ENCODE assay signal across 2 fruit fly cellular contexts in genomic region chr3L:11485956-11486609, dm6.
TF ChIP-seq lines count a peak whose summit lies in the region.

No protein-coding gene starts in this region.

TF ChIP-seq in whole organism, embryonic, 481 proteins besides CTCF, POLR2A, EP300 and RAD21 (continued from another document and continues in another):
- TF ChIP-seq lab (GFP tag; optimal IDR thresholded peaks at IDR 0.05; lab: Kevin White, UChicago) (peak; percentile 4), cato (GFP tag; optimal IDR thresholded peaks at IDR 0.05; lab: Kevin White, UChicago; ENCODE audit: borderline replicate concordance) (no peak), CG6689 (GFP tag; IDR thresholded peaks at IDR 0.05; lab: Robert Waterston, UW) (peak; percentile 37; the same call in 1 of the 2 replicates), gce (GFP tag; IDR thresholded peaks at IDR 0.05; lab: Robert Waterston, UW) (0 out of 3 replicates have a peak, but pooled peaks have one; percentile 21), ems (GFP tag; optimal IDR thresholded peaks at IDR 0.05; lab: Kevin White, UChicago) (peak; percentile 13), Ssrp (tag; optimal IDR thresholded peaks at IDR 0.05; lab: Kevin White, UChicago) (peak; percentile 19), CG1529 (GFP tag; optimal IDR thresholded peaks at IDR 0.05; lab: Kevin White, UChicago) (peak; percentile 12), sens (GFP tag; lab: Kevin White, UChicago) (peak; percentile 82), CG4730 (GFP tag; IDR thresholded peaks at IDR 0.05; lab: Robert Waterston, UW) (no peak), Sox102F (GFP tag; optimal IDR thresholded peaks at IDR 0.05; lab: Kevin White, UChicago) (peak; percentile 44), CG17186 (GFP tag; optimal IDR thresholded peaks at IDR 0.05; lab: Kevin White, UChicago) (no peak), PHDP (tag; optimal IDR thresholded peaks at IDR 0.05; lab: Kevin White, UChicago) (peak; percentile 5), ind (GFP tag; optimal IDR thresholded peaks at IDR 0.05; lab: Kevin White, UChicago) (no peak), E2f1 (GFP tag; IDR thresholded peaks at IDR 0.05; lab: Robert Waterston, UW) (0 out of 2 replicates have a peak, but pooled peaks have one; percentile 22), CG17359 (tag; optimal IDR thresholded peaks at IDR 0.05; lab: Kevin White, UChicago) (peak; percentile 33), Nf-YA (GFP tag; IDR thresholded peaks at IDR 0.05; lab: Robert Waterston, UW) (no peak), row (GFP tag; IDR thresholded peaks at IDR 0.05; lab: Robert Waterston, UW) (peak; percentile 30; the same call in 2 of the 3 replicates), zfh1 (GFP tag; IDR thresholded peaks at IDR 0.05; lab: Robert Waterston, UW) (peak; percentile 42; the same call in 1 of the 3 replicates), twi (tag; optimal IDR thresholded peaks at IDR 0.05; lab: Kevin White, UChicago) (peak; percentile 14), prd (optimal IDR thresholded peaks at IDR 0.05; lab: Kevin White, UChicago) (no peak), prd (GFP tag; IDR thresholded peaks at IDR 0.05; lab: Robert Waterston, UW) (peak; percentile 23; the same call in 1 of the 3 replicates), CG10267 (tag; optimal IDR thresholded peaks at IDR 0.05; lab: Kevin White, UChicago) (peak; percentile 28), pan (optimal IDR thresholded peaks at IDR 0.05; lab: Kevin White, UChicago) (no peak), pan (GFP tag; optimal IDR thresholded peaks at IDR 0.05 in 1 of 2, IDR thresholded peaks at IDR 0.05 in 1 of 2) (peak in 1 of 2 experiments; percentile 21), CG12391 (tag; optimal IDR thresholded peaks at IDR 0.05; lab: Kevin White, UChicago) (peak; percentile 38), CG10979 (tag; optimal IDR thresholded peaks at IDR 0.05; lab: Kevin White, UChicago) (peak; percentile 35), seq (GFP tag; IDR thresholded peaks at IDR 0.05; lab: Robert Waterston, UW) (no peak), Ada2b (GFP tag; IDR thresholded peaks at IDR 0.05; lab: Robert Waterston, UW) (0 out of 2 replicates have a peak, but pooled peaks have one; percentile 10), CG33557 (GFP tag; optimal IDR thresholded peaks at IDR 0.05; lab: Kevin White, UChicago) (no peak), Oli (tag; optimal IDR thresholded peaks at IDR 0.05; lab: Kevin White, UChicago) (peak; percentile 12), hth (optimal IDR thresholded peaks at IDR 0.05; lab: Kevin White, UChicago) (no peak), Dref (GFP tag; IDR thresholded peaks at IDR 0.05; lab: Robert Waterston, UW) (no peak), Xbp1 (GFP tag; optimal IDR thresholded peaks at IDR 0.05; lab: Kevin White, UChicago) (peak; percentile 14), CG43689 (GFP tag; IDR thresholded peaks at IDR 0.05; lab: Robert Waterston, UW) (no peak), Blimp-1 (GFP tag; optimal IDR thresholded peaks at IDR 0.05; lab: Kevin White, UChicago) (peak; percentile 47), E2f2 (GFP tag; IDR thresholded peaks at IDR 0.05; lab: Robert Waterston, UW) (peak; percentile 10; the same call in 1 of the 2 replicates), phol (tag; optimal IDR thresholded peaks at IDR 0.05; lab: Kevin White, UChicago) (peak; percentile 35), CG17385 (GFP tag; optimal IDR thresholded peaks at IDR 0.05; lab: Kevin White, UChicago) (peak; percentile 17), mld (GFP tag; IDR thresholded peaks at IDR 0.05; lab: Robert Waterston, UW; ENCODE audit: partially characterized antibody) (0 out of 3 replicates have a peak, but pooled peaks have one; percentile 32), NC2β (GFP tag; optimal IDR thresholded peaks at IDR 0.05; lab: Kevin White, UChicago) (peak; percentile 9), CG8478 (optimal IDR thresholded peaks at IDR 0.05; lab: Kevin White, UChicago) (no peak), CG2199 (GFP tag; IDR thresholded peaks at IDR 0.05; lab: Robert Waterston, UW) (0 out of 3 replicates have a peak, but pooled peaks have one; percentile 11), D19A (tag; optimal IDR thresholded peaks at IDR 0.05; lab: Kevin White, UChicago) (peak; percentile 18), Antp (GFP tag; optimal IDR thresholded peaks at IDR 0.05; lab: Kevin White, UChicago) (no peak), ase (GFP tag; IDR thresholded peaks at IDR 0.05; lab: Robert Waterston, UW) (0 out of 3 replicates have a peak, but pooled peaks have one; percentile 45), sqz (GFP tag; optimal IDR thresholded peaks at IDR 0.05; lab: Kevin White, UChicago) (peak; percentile 8), Med (GFP tag; lab: Kevin White, UChicago) (peak; percentile 63), CG10959 (GFP tag; IDR thresholded peaks at IDR 0.05; lab: Robert Waterston, UW) (0 out of 2 replicates have a peak, but pooled peaks have one; percentile 4), fd96Cb (tag; optimal IDR thresholded peaks at IDR 0.05; lab: Kevin White, UChicago) (no peak), CG4424 (GFP tag; optimal IDR thresholded peaks at IDR 0.05; lab: Kevin White, UChicago) (peak; percentile 41), CG18599 (GFP tag; optimal IDR thresholded peaks at IDR 0.05; lab: Kevin White, UChicago) (peak; percentile 5), CG18476 (GFP tag; optimal IDR thresholded peaks at IDR 0.05; lab: Kevin White, UChicago) (no peak), CG2202 (tag; optimal IDR thresholded peaks at IDR 0.05; lab: Kevin White, UChicago) (peak; percentile 25), bsh (GFP tag; optimal IDR thresholded peaks at IDR 0.05; lab: Kevin White, UChicago) (peak in 1 of 2 experiments; percentile 44), Rx (GFP tag; IDR thresholded peaks at IDR 0.05; lab: Robert Waterston, UW) (peak; percentile 10; the same call in 1 of the 2 replicates), sc (optimal IDR thresholded peaks at IDR 0.05; lab: Kevin White, UChicago) (no peak), sc (GFP tag; optimal IDR thresholded peaks at IDR 0.05; lab: Kevin White, UChicago) (peak; percentile 7), bab2 (GFP tag; optimal IDR thresholded peaks at IDR 0.05; lab: Kevin White, UChicago) (peak; percentile 7), D (optimal IDR thresholded peaks at IDR 0.05; lab: Kevin White, UChicago) (no peak), D (GFP tag; optimal IDR thresholded peaks at IDR 0.05; lab: Kevin White, UChicago) (peak; percentile 36), CG18262 (tag; optimal IDR thresholded peaks at IDR 0.05; lab: Kevin White, UChicago) (peak; percentile 40), az2 (GFP tag; optimal IDR thresholded peaks at IDR 0.05; lab: Kevin White, UChicago) (peak; percentile 40), gem (tag; optimal IDR thresholded peaks at IDR 0.05; lab: Kevin White, UChicago) (peak; percentile 24), CG17912 (GFP tag; optimal IDR thresholded peaks at IDR 0.05; lab: Kevin White, UChicago) (no peak)

TF ChIP-seq in whole organism, prepupa, 60 proteins besides CTCF, POLR2A, EP300 and RAD21 (continued from another document):
- TF ChIP-seq Hr4 (GFP tag; optimal IDR thresholded peaks at IDR 0.05; lab: Kevin White, UChicago) (peak; percentile 39), CG15336 (GFP tag; IDR thresholded peaks at IDR 0.05; lab: Robert Waterston, UW) (peak; percentile 53), Eip78C (GFP tag; lab: Kevin White, UChicago) (peak; percentile 78), CG10669 (GFP tag; optimal IDR thresholded peaks at IDR 0.05; lab: Kevin White, UChicago) (peak; percentile 12), CG6854 (GFP tag; optimal IDR thresholded peaks at IDR 0.05; lab: Kevin White, UChicago) (no peak), dac (GFP tag; optimal IDR thresholded peaks at IDR 0.05; lab: Kevin White, UChicago) (no peak), Ets96B (tag; optimal IDR thresholded peaks at IDR 0.05; lab: Kevin White, UChicago) (peak; percentile 2), CG10631 (GFP tag; optimal IDR thresholded peaks at IDR 0.05; lab: Kevin White, UChicago) (peak; percentile 4), svp (GFP tag; lab: Kevin White, UChicago) (peak; percentile 48), CG6163 (GFP tag; IDR thresholded peaks at IDR 0.05; lab: Robert Waterston, UW) (peak; percentile 34; the same call in 1 of the 3 replicates), CG4318 (GFP tag; optimal IDR thresholded peaks at IDR 0.05; lab: Kevin White, UChicago) (peak; percentile 9), CG6792 (GFP tag; optimal IDR thresholded peaks at IDR 0.05; lab: Kevin White, UChicago) (peak; percentile 10), Sox15 (GFP tag; optimal IDR thresholded peaks at IDR 0.05; lab: Kevin White, UChicago) (peak; percentile 10), eg (GFP tag; IDR thresholded peaks at IDR 0.05; lab: Robert Waterston, UW) (no peak), Smox (GFP tag; optimal IDR thresholded peaks at IDR 0.05; lab: Kevin White, UChicago) (peak; percentile 1), CG34406 (GFP tag; optimal IDR thresholded peaks at IDR 0.05; lab: Kevin White, UChicago) (peak; percentile 4)
